Fruit fly (Drosophila melanogaster) whole organism, embryonic: ENCODE results near the gene Mtr3.

Experiments used
- ATbp ChIP-seq: fragments of 200-800 bp; sonication (Bioruptor generic); optimal IDR thresholded peaks from 2 replicates; lab custom pipeline; 2017; ENCODE audit warnings: missing biosample characterization, mild to moderate bottlenecking, missing genetic modification characterization, missing genetic modification reagents
- Atf-2 ChIP-seq: fragments of 200-800 bp; sonication (Bioruptor generic); optimal IDR thresholded peaks from 2 replicates; lab custom pipeline; 2016; ENCODE audit warnings: missing biosample characterization, missing genetic modification characterization
- Bteb2 ChIP-seq: fragments of 200-800 bp; sonication (Bioruptor generic); optimal IDR thresholded peaks from 2 replicates; lab custom pipeline; 2016; ENCODE audit warnings: missing biosample characterization, missing genetic modification characterization
- CG10267 ChIP-seq: fragments of 200-800 bp; sonication (Bioruptor generic); optimal IDR thresholded peaks from 2 replicates; lab custom pipeline; 2018; ENCODE audit warnings: missing biosample characterization, mild to moderate bottlenecking, missing genetic modification characterization, moderate library complexity
- CG10321 ChIP-seq: fragments of 200-800 bp; sonication (Bioruptor generic); IDR thresholded peaks from 2 replicates; pipeline ENCODE4 v1.3.6; 2022; ENCODE audit warnings: missing biosample characterization, missing genetic modification characterization
- CG10979 ChIP-seq: fragments of 200-800 bp; sonication (Bioruptor generic); optimal IDR thresholded peaks from 2 replicates; lab custom pipeline; 2018; ENCODE audit warnings: missing biosample characterization, mild to moderate bottlenecking, missing genetic modification characterization, moderate library complexity
- CG11093 ChIP-seq: fragments of 200-800 bp; sonication (Bioruptor generic); IDR thresholded peaks from 3 replicates; pipeline ENCODE4 v1.3.6; 2022; ENCODE audit warnings: missing biosample characterization, missing genetic modification characterization
- CG15073 ChIP-seq: fragments of 200-800 bp; sonication (Bioruptor generic); optimal IDR thresholded peaks from 2 replicates; lab custom pipeline; 2016; ENCODE audit warnings: missing biosample characterization, missing genetic modification characterization
- CG15514 ChIP-seq: fragments of 200-800 bp; sonication (Bioruptor generic); optimal IDR thresholded peaks from 3 replicates; lab custom pipeline; 2017; ENCODE audit warnings: missing biosample characterization, missing genetic modification characterization, mild to moderate bottlenecking, moderate library complexity, missing genetic modification reagents
- CG16779 ChIP-seq: fragments of 200-800 bp; sonication (Bioruptor generic); IDR thresholded peaks from 2 replicates; pipeline ENCODE4 v1.3.6; 2022; ENCODE audit warnings: missing biosample characterization, missing genetic modification characterization
- CG17359 ChIP-seq: fragments of 200-800 bp; sonication (Bioruptor generic); optimal IDR thresholded peaks from 3 replicates; lab custom pipeline; 2018; ENCODE audit warnings: missing biosample characterization, mild to moderate bottlenecking, missing genetic modification characterization, moderate library complexity
- CG2120 ChIP-seq: fragments of 200-800 bp; sonication (Bioruptor generic); optimal IDR thresholded peaks from 3 replicates; lab custom pipeline; 2016; ENCODE audit warnings: missing biosample characterization, missing genetic modification characterization
- CG30403 ChIP-seq: fragments of 200-800 bp; sonication (Bioruptor generic); optimal IDR thresholded peaks from 3 replicates; lab custom pipeline; 2016; ENCODE audit warnings: missing biosample characterization, missing genetic modification characterization
- CG3726 ChIP-seq: fragments of 200-800 bp; sonication (Bioruptor generic); IDR thresholded peaks from 3 replicates; pipeline ENCODE4, ENCODE4 v1.3.6; 2022; ENCODE audit warnings: missing biosample characterization, missing genetic modification characterization
- CG5953 ChIP-seq: fragments of 200-800 bp; sonication (Bioruptor generic); IDR thresholded peaks from 2 replicates; pipeline ENCODE4 v1.3.6; 2022; ENCODE audit warnings: missing biosample characterization, missing genetic modification characterization
- CG6175 ChIP-seq: fragments of 200-800 bp; sonication (Bioruptor generic); IDR thresholded peaks from 3 replicates; pipeline ENCODE4 v1.3.6; 2022; ENCODE audit warnings: missing biosample characterization, missing genetic modification characterization
- CG7357 ChIP-seq: fragments of 200-800 bp; sonication (Bioruptor generic); IDR thresholded peaks from 3 replicates; pipeline ENCODE4 v1.3.6; 2022; ENCODE audit warnings: missing biosample characterization, missing genetic modification characterization
- CG8281 ChIP-seq: fragments of 200-800 bp; sonication (Bioruptor generic); optimal IDR thresholded peaks from 2 replicates; lab custom pipeline; 2018; ENCODE audit warnings: missing biosample characterization, mild to moderate bottlenecking, missing genetic modification characterization, moderate library complexity
- Deaf1 ChIP-seq: fragments of 200-800 bp; optimal IDR thresholded peaks from 3 replicates; lab custom pipeline; 2019; ENCODE audit warnings: missing biosample characterization, mild to moderate bottlenecking, missing genetic modification characterization, moderate library complexity
- Ets97D ChIP-seq: fragments of 200-800 bp; sonication (Bioruptor generic); optimal IDR thresholded peaks from 3 replicates; lab custom pipeline; 2016; ENCODE audit warnings: missing biosample characterization, missing genetic modification characterization
- Hr78 ChIP-seq, 2 experiments: fragments of 200-800 bp in 1 of 2; fragments of >200 bp in 1 of 2; sonication (Bioruptor generic) in 1 of 2; optimal IDR thresholded peaks; 2 replicates each; lab custom pipeline; 2017 to 2019; ENCODE audit warnings: missing biosample characterization in 2 of 2, missing genetic modification characterization in 2 of 2, mild to moderate bottlenecking in 1 of 2, moderate library complexity in 1 of 2
- Kr ChIP-seq: fragments of 200-800 bp; sonication (Bioruptor generic); optimal IDR thresholded peaks from 2 replicates; lab custom pipeline; 2017; ENCODE audit warnings: missing biosample characterization, mild to moderate bottlenecking, missing genetic modification characterization
- NC2β ChIP-seq: fragments of 200-800 bp; sonication (Bioruptor generic); optimal IDR thresholded peaks from 2 replicates; lab custom pipeline; 2016; ENCODE audit warnings: missing biosample characterization, missing genetic modification characterization
- NK7.1 ChIP-seq: fragments of 200-800 bp; sonication (Bioruptor generic); optimal IDR thresholded peaks from 3 replicates; lab custom pipeline; 2016; ENCODE audit warnings: missing biosample characterization, missing genetic modification characterization
- Sin3A ChIP-seq: fragments of >200 bp; optimal IDR thresholded peaks from 2 replicates; lab custom pipeline; 2018
- Spps ChIP-seq: fragments of 200-800 bp; sonication (Bioruptor generic); optimal IDR thresholded peaks from 2 replicates; lab custom pipeline; 2018; ENCODE audit warnings: missing biosample characterization, mild to moderate bottlenecking, missing genetic modification characterization
- Stat92E ChIP-seq, 3 experiments: fragments of >200 bp in 2 of 3; fragments of 200-800 bp in 1 of 3; sonication (Bioruptor generic) in 1 of 3; optimal IDR thresholded peaks; 2 replicates each; lab custom pipeline; 2017 to 2019; ENCODE audit warnings: missing biosample characterization in 3 of 3, missing genetic modification characterization in 3 of 3, mild to moderate bottlenecking in 1 of 3, moderate library complexity in 1 of 3
- Usf ChIP-seq: fragments of 200-800 bp; sonication (Bioruptor generic); optimal IDR thresholded peaks from 2 replicates; lab custom pipeline; 2017; ENCODE audit warnings: missing genotype, missing biosample characterization, missing genetic modification characterization
- Xbp1 ChIP-seq: fragments of 200-800 bp; sonication (Bioruptor generic); optimal IDR thresholded peaks from 3 replicates; lab custom pipeline; 2016; ENCODE audit warnings: missing biosample characterization, mild to moderate bottlenecking, missing genetic modification characterization
- ac ChIP-seq: fragments of 200-800 bp; sonication (Bioruptor generic); optimal IDR thresholded peaks from 3 replicates; lab custom pipeline; 2017; ENCODE audit warnings: missing biosample characterization, mild to moderate bottlenecking, missing genetic modification characterization
- ara ChIP-seq: fragments of 200-800 bp; sonication (Bioruptor generic); IDR thresholded peaks from 2 replicates; pipeline ENCODE4 v1.3.6; 2022; ENCODE audit warnings: missing biosample characterization, missing genetic modification characterization
- ash1 ChIP-seq: fragments of 200-800 bp; sonication (Bioruptor generic); optimal IDR thresholded peaks from 2 replicates; lab custom pipeline; 2018; ENCODE audit warnings: missing biosample characterization, mild to moderate bottlenecking, missing genetic modification characterization
- az2 ChIP-seq: fragments of 200-800 bp; sonication (Bioruptor generic); optimal IDR thresholded peaks from 3 replicates; lab custom pipeline; 2016; ENCODE audit warnings: missing biosample characterization, missing genetic modification characterization
- caup ChIP-seq: fragments of 200-800 bp; sonication (Bioruptor generic); optimal IDR thresholded peaks from 3 replicates; lab custom pipeline; 2017; ENCODE audit warnings: missing biosample characterization, mild to moderate bottlenecking, missing genetic modification characterization, moderate library complexity; ENCODE audit not compliant: severe bottlenecking
- chif ChIP-seq, 2 experiments: fragments of 200-800 bp; sonication (Bioruptor generic); optimal IDR thresholded peaks; 3 replicates each; lab custom pipeline; 2016; ENCODE audit warnings: missing biosample characterization in 2 of 2, missing genetic modification characterization in 2 of 2
- chm ChIP-seq: fragments of 200-800 bp; sonication (Bioruptor generic); IDR thresholded peaks from 2 replicates; pipeline ENCODE4 v1.3.6; 2022; ENCODE audit warnings: missing biosample characterization, missing genetic modification characterization
- fd3F ChIP-seq: fragments of 200-800 bp; sonication (Bioruptor generic); optimal IDR thresholded peaks from 2 replicates; lab custom pipeline; 2018; ENCODE audit warnings: missing biosample characterization, mild to moderate bottlenecking, missing genetic modification characterization, moderate library complexity
- kay ChIP-seq: fragments of 200-800 bp; sonication (Bioruptor generic); optimal IDR thresholded peaks from 2 replicates; lab custom pipeline; 2016; ENCODE audit warnings: missing biosample characterization, missing genetic modification characterization
- lab ChIP-seq: fragments of 200-800 bp; sonication (Bioruptor generic); optimal IDR thresholded peaks from 3 replicates; lab custom pipeline; 2017; ENCODE audit warnings: missing biosample characterization, missing genetic modification characterization, mild to moderate bottlenecking, moderate library complexity, missing genetic modification reagents
- maf-S ChIP-seq: fragments of 200-800 bp; sonication (Bioruptor generic); optimal IDR thresholded peaks from 2 replicates; lab custom pipeline; 2016; ENCODE audit warnings: missing biosample characterization, missing genetic modification characterization
- nerfin-2 ChIP-seq: fragments of 200-800 bp; sonication (Bioruptor generic); IDR thresholded peaks from 2 replicates; pipeline ENCODE4 v1.3.6; 2022; ENCODE audit warnings: missing biosample characterization, missing genetic modification characterization; ENCODE audit not compliant: partially characterized antibody
- p53 ChIP-seq: fragments of 200-800 bp; sonication (Bioruptor generic); optimal IDR thresholded peaks from 2 replicates; lab custom pipeline; 2016; ENCODE audit warnings: missing biosample characterization, missing genetic modification characterization
- peb ChIP-seq: fragments of 200-800 bp; sonication (Bioruptor generic); IDR thresholded peaks from 2 replicates; pipeline ENCODE4 v1.3.6; 2022; ENCODE audit warnings: missing biosample characterization, missing genetic modification characterization
- phol ChIP-seq: fragments of 200-800 bp; sonication (Bioruptor generic); optimal IDR thresholded peaks from 3 replicates; lab custom pipeline; 2018; ENCODE audit warnings: missing biosample characterization, mild to moderate bottlenecking, missing genetic modification characterization, moderate library complexity
- sc ChIP-seq, 3 experiments: fragments of >200 bp in 2 of 3; fragments of 200-800 bp in 1 of 3; sonication (Bioruptor generic) in 1 of 3; optimal IDR thresholded peaks; 2 replicates in 2 of 3; 3 replicates in 1 of 3; lab custom pipeline; 2017; ENCODE audit warnings: mild to moderate bottlenecking in 1 of 3, missing biosample characterization in 1 of 3, missing genetic modification characterization in 1 of 3, missing genetic modification reagents in 1 of 3
- sd ChIP-seq: fragments of 200-800 bp; sonication (Bioruptor generic); optimal IDR thresholded peaks from 3 replicates; lab custom pipeline; 2018; ENCODE audit warnings: missing biosample characterization, mild to moderate bottlenecking, missing genetic modification characterization, moderate library complexity
- shn ChIP-seq: fragments of 200-800 bp; sonication (Bioruptor generic); optimal IDR thresholded peaks from 3 replicates; lab custom pipeline; 2016; ENCODE audit warnings: missing biosample characterization, missing genetic modification characterization
- slp2 ChIP-seq: fragments of 200-800 bp; sonication (Bioruptor generic); optimal IDR thresholded peaks from 2 replicates; lab custom pipeline; 2016; ENCODE audit warnings: missing biosample characterization, missing genetic modification characterization
- vfl ChIP-seq: fragments of 200-800 bp; sonication (Bioruptor generic); optimal IDR thresholded peaks from 2 replicates; lab custom pipeline; 2016; ENCODE audit warnings: missing biosample characterization, missing genetic modification characterization
- wor ChIP-seq: fragments of 200-800 bp; sonication (Bioruptor generic); IDR thresholded peaks from 2 replicates; pipeline ENCODE4 v1.3.6; 2022; ENCODE audit warnings: missing biosample characterization, missing genetic modification characterization
- zfh2 ChIP-seq: fragments of 200-800 bp; sonication (Bioruptor generic); optimal IDR thresholded peaks from 2 replicates; lab custom pipeline; 2016; ENCODE audit warnings: missing biosample characterization, missing genetic modification characterization

The Mtr3 gene

DNA sequence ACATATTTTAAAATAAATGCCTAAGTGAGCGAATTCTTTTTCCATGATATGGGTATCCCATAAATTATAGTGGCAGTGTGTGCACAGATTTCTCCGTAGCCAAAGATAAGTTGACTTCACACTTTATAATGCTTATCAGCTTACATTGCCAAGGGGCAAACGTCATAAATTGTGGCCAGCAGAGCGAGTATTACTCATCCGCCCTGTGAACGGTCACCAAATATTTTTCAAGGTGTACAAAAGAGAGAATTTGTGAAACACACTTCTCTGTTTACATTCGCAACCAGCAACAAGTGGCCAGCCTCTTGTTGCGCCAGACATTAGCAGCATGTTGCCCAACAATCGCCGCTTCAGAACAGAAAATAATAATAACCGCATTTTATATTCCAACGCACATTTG lies 19.4 kb upstream of the Mtr3 start (continued):
- TF ChIP-seq CG2120 (GFP tag; lab: Kevin White, UChicago), result peak; percentile 64
- peak; percentile 74 for TF ChIP-seq sd (tag; lab: Kevin White, UChicago)
- no peak for TF ChIP-seq ash1 (GFP tag; lab: Kevin White, UChicago)
- TF ChIP-seq Sin3A (lab: Kevin White, UChicago), result no peak
- TF ChIP-seq slp2 (GFP tag; lab: Kevin White, UChicago), result no peak
- TF ChIP-seq zfh2 (GFP tag; lab: Kevin White, UChicago), result no peak
- peak in 1 of 2 experiments; percentile 28 for TF ChIP-seq Hr78 (GFP tag; optimal IDR thresholded peaks at IDR 0.05; lab: Kevin White, UChicago)
- TF ChIP-seq CG8281 (tag; lab: Kevin White, UChicago), result peak; percentile 25
- TF ChIP-seq NK7.1 (GFP tag; lab: Kevin White, UChicago), result peak; percentile 2
- peak; percentile 80 for TF ChIP-seq kay
- no peak for TF ChIP-seq CG15073 (GFP tag; lab: Kevin White, UChicago)
- TF ChIP-seq phol (tag; lab: Kevin White, UChicago), result no peak
- TF ChIP-seq caup (GFP tag; lab: Kevin White, UChicago), result peak; percentile 68
- no peak for TF ChIP-seq Spps (tag; lab: Kevin White, UChicago)
- TF ChIP-seq ATbp (GFP tag; lab: Kevin White, UChicago), result peak; percentile 66
- TF ChIP-seq p53 (GFP tag; lab: Kevin White, UChicago), result no peak
- no peak for TF ChIP-seq chif (GFP tag; optimal IDR thresholded peaks at IDR 0.05; lab: Kevin White, UChicago)
- TF ChIP-seq Xbp1 (GFP tag; lab: Kevin White, UChicago), result no peak
- TF ChIP-seq Ets97D, result no peak
- no peak for TF ChIP-seq shn
- no peak; the same call in 2 of the 3 replicates for TF ChIP-seq CG3726 (GFP tag; lab: Robert Waterston, UW)
- TF ChIP-seq sc (optimal IDR thresholded peaks at IDR 0.05; lab: Kevin White, UChicago), result no peak
- TF ChIP-seq sc (GFP tag; optimal IDR thresholded peaks at IDR 0.05; lab: Kevin White, UChicago), result peak; percentile 4
- TF ChIP-seq CG7357 (GFP tag; lab: Robert Waterston, UW), result no peak
- TF ChIP-seq CG10321 (GFP tag; lab: Robert Waterston, UW), result no peak
- TF ChIP-seq chm, result peak; percentile 61; the same call in 1 of the 2 replicates
- no peak for TF ChIP-seq CG11093 (GFP tag; lab: Robert Waterston, UW)
- no peak for TF ChIP-seq NC2β (GFP tag; lab: Kevin White, UChicago)
- no peak for TF ChIP-seq Atf-2
- TF ChIP-seq CG10267 (tag; lab: Kevin White, UChicago), result no peak
- no peak for TF ChIP-seq peb
- no peak for TF ChIP-seq CG10979
- TF ChIP-seq CG30403 (GFP tag; lab: Kevin White, UChicago), result no peak
- no peak for TF ChIP-seq Stat92E (GFP tag; optimal IDR thresholded peaks at IDR 0.05; lab: Kevin White, UChicago)
- TF ChIP-seq az2 (GFP tag; lab: Kevin White, UChicago), result no peak
- TF ChIP-seq ara (GFP tag; lab: Robert Waterston, UW), result no peak; the same call in 1 of the 2 replicates
- no peak for TF ChIP-seq Deaf1 (tag; lab: Kevin White, UChicago)
- TF ChIP-seq Bteb2 (GFP tag; lab: Kevin White, UChicago), result no peak
- TF ChIP-seq CG17359 (tag; lab: Kevin White, UChicago), result no peak
- TF ChIP-seq ac, result no peak
- peak; percentile 5 for TF ChIP-seq fd3F (GFP tag; lab: Kevin White, UChicago)
- no peak for TF ChIP-seq CG16779
- no peak for TF ChIP-seq nerfin-2 (GFP tag; lab: Robert Waterston, UW)
- TF ChIP-seq CG6175 (GFP tag; lab: Robert Waterston, UW), result peak; percentile 66; the same call in 1 of the 3 replicates
- peak; percentile 21 for TF ChIP-seq vfl
- no peak for TF ChIP-seq wor
- no peak for TF ChIP-seq Usf (GFP tag; lab: Kevin White, UChicago)
- no peak for TF ChIP-seq CG5953 (GFP tag; lab: Robert Waterston, UW)
- no peak for TF ChIP-seq maf-S (GFP tag; lab: Kevin White, UChicago)
- TF ChIP-seq lab (GFP tag; lab: Kevin White, UChicago), result peak; percentile 82
- no peak for TF ChIP-seq Kr
- TF ChIP-seq CG15514 (GFP tag; lab: Kevin White, UChicago), result peak; percentile 48
